Worm (Caenorhabditis elegans) whole organism, L1 larva: ENCODE results near the gene Y75B12B.10.

Experiments used
- C16A3.4 ChIP-seq: fragments of 150-350 bp; optimal IDR thresholded peaks from 2 replicates; lab custom pipeline; 2014; ENCODE audit warnings: missing biosample characterization, missing genetic modification characterization
- Y116A8C.19 ChIP-seq: sonication (generic microtip); optimal IDR thresholded peaks from 2 replicates; lab custom pipeline; 2016; ENCODE audit warnings: missing compliant biosample characterization, missing genetic modification characterization, borderline replicate concordance
- aha-1 ChIP-seq: fragments of 150-350 bp; optimal IDR thresholded peaks from 2 replicates; lab custom pipeline; 2014; ENCODE audit warnings: missing biosample characterization, missing genetic modification characterization
- alr-1 ChIP-seq: fragments of 200-800 bp; sonication (Bioruptor generic); optimal IDR thresholded peaks from 2 replicates; lab custom pipeline; 2018; ENCODE audit warnings: borderline replicate concordance, mild to moderate bottlenecking, missing genetic modification characterization, missing compliant biosample characterization
- aly-2 ChIP-seq: fragments of 150-350 bp; optimal IDR thresholded peaks from 2 replicates; lab custom pipeline; 2014; ENCODE audit warnings: missing biosample characterization, missing genetic modification characterization
- ama-1 ChIP-seq: fragments of 150-350 bp; optimal IDR thresholded peaks from 2 replicates; lab custom pipeline; 2014
- blmp-1 ChIP-seq: fragments of 150-350 bp; optimal IDR thresholded peaks from 2 replicates; lab custom pipeline; 2014; ENCODE audit warnings: missing biosample characterization, missing genetic modification characterization
- ceh-63 ChIP-seq: fragments of 200-800 bp; sonication (Bioruptor generic); optimal IDR thresholded peaks from 2 replicates; lab custom pipeline; 2018; ENCODE audit warnings: mild to moderate bottlenecking, missing genetic modification characterization, missing compliant biosample characterization
- ceh-8 ChIP-seq: fragments of 200-800 bp; sonication (Bioruptor generic); optimal IDR thresholded peaks from 2 replicates; lab custom pipeline; 2018; ENCODE audit warnings: mild to moderate bottlenecking, missing genetic modification characterization, moderate library complexity, missing compliant biosample characterization
- ceh-88 ChIP-seq: fragments of 200-800 bp; sonication (Bioruptor generic); IDR thresholded peaks from 2 replicates; pipeline ENCODE4 v1.3.6; 2022; ENCODE audit warnings: missing genetic modification characterization, missing compliant biosample characterization
- ces-1 ChIP-seq: fragments of 150-350 bp; optimal IDR thresholded peaks from 2 replicates; lab custom pipeline; 2014; ENCODE audit warnings: missing biosample characterization, missing genetic modification reagents, missing genetic modification characterization
- dpl-1 ChIP-seq, 3 experiments: fragments of 150-350 bp in 2 of 3; sonication (generic microtip) in 1 of 3; optimal IDR thresholded peaks; 2 replicates each; lab custom pipeline; 2014 to 2017; ENCODE audit warnings: missing biosample characterization in 3 of 3, missing genetic modification characterization in 3 of 3, missing genetic modification reagents in 3 of 3
- efl-1 ChIP-seq, 4 experiments: fragments of 150-350 bp; optimal IDR thresholded peaks in 3 of 4; peaks in 1 of 4; 1 replicate in 1 of 4; 2 replicates in 3 of 4; lab custom pipeline; 2014; ENCODE audit warnings: missing biosample characterization in 2 of 4, missing genetic modification characterization in 2 of 4, missing genetic modification reagents in 2 of 4
- efl-3 ChIP-seq: fragments of 200-800 bp; sonication (Bioruptor generic); optimal IDR thresholded peaks from 2 replicates; lab custom pipeline; 2018; ENCODE audit warnings: mild to moderate bottlenecking, missing genetic modification characterization, missing compliant biosample characterization
- egl-13 ChIP-seq: sonication (generic microtip); optimal IDR thresholded peaks from 2 replicates; lab custom pipeline; 2016; ENCODE audit warnings: missing genotype, missing genetic modification reagents, missing genetic modification characterization, missing compliant biosample characterization
- egl-27 ChIP-seq, 2 experiments: fragments of 150-350 bp in 1 of 2; sonication (generic microtip); optimal IDR thresholded peaks; 3 replicates each; lab custom pipeline; 2017 to 2018; ENCODE audit warnings: missing biosample characterization in 2 of 2, missing genetic modification characterization in 2 of 2, missing genetic modification reagents in 2 of 2
- elt-2 ChIP-seq: sonication (generic microtip); optimal IDR thresholded peaks from 2 replicates; lab custom pipeline; 2016; ENCODE audit warnings: missing genetic modification characterization, mild to moderate bottlenecking, inconsistent platforms, missing compliant biosample characterization, missing genetic modification reagents
- elt-3 ChIP-seq, 6 experiments: fragments of 150-350 bp in 1 of 6; sonication (generic microtip); optimal IDR thresholded peaks; 2 replicates each; lab custom pipeline; 2017 to 2018; ENCODE audit warnings: missing biosample characterization in 6 of 6, missing genetic modification characterization in 6 of 6, inconsistent platforms in 1 of 6
- ets-5 ChIP-seq: fragments of 200-800 bp; sonication (Bioruptor generic); IDR thresholded peaks from 2 replicates; pipeline ENCODE4 v1.3.6; 2022; ENCODE audit warnings: missing genetic modification characterization, missing compliant biosample characterization
- fkh-8 ChIP-seq: sonication (generic microtip); optimal IDR thresholded peaks from 2 replicates; lab custom pipeline; 2016; ENCODE audit warnings: mild to moderate bottlenecking, missing genetic modification characterization, missing compliant biosample characterization
- fos-1 ChIP-seq: fragments of 150-350 bp; optimal IDR thresholded peaks from 2 replicates; lab custom pipeline; 2014; ENCODE audit warnings: missing biosample characterization, missing genetic modification characterization
- hlh-17 ChIP-seq: fragments of 200-800 bp; sonication (Bioruptor generic); optimal IDR thresholded peaks from 2 replicates; lab custom pipeline; 2018; ENCODE audit warnings: missing genetic modification characterization, mild to moderate bottlenecking, missing compliant biosample characterization, moderate library complexity, borderline replicate concordance
- hlh-4 ChIP-seq: sonication (generic microtip); optimal IDR thresholded peaks from 2 replicates; lab custom pipeline; 2016; ENCODE audit warnings: mild to moderate bottlenecking, missing genetic modification characterization, missing compliant biosample characterization
- hpl-2 ChIP-seq: fragments of 150-350 bp; optimal IDR thresholded peaks from 2 replicates; lab custom pipeline; 2014; ENCODE audit warnings: missing biosample characterization, missing genetic modification reagents, missing genetic modification characterization
- isw-1 ChIP-seq: fragments of 200-800 bp; sonication (Bioruptor generic); IDR thresholded peaks from 2 replicates; pipeline ENCODE4 v1.3.6; 2022; ENCODE audit warnings: missing genetic modification characterization, missing compliant biosample characterization
- lin-15B ChIP-seq: fragments of 150-350 bp; sonication (generic microtip); optimal IDR thresholded peaks from 3 replicates; lab custom pipeline; 2014; ENCODE audit warnings: missing biosample characterization, missing genetic modification characterization
- lin-39 ChIP-seq: fragments of 150-350 bp; optimal IDR thresholded peaks from 2 replicates; lab custom pipeline; 2014; ENCODE audit warnings: missing biosample characterization, missing genetic modification reagents, missing genetic modification characterization
- mab-9 ChIP-seq: fragments of 200-800 bp; sonication (Bioruptor generic); IDR thresholded peaks from 2 replicates; pipeline ENCODE4 v1.3.6; 2022; ENCODE audit warnings: missing genetic modification reagents, missing genetic modification characterization, missing compliant biosample characterization
- mep-1 ChIP-seq: fragments of 150-350 bp; optimal IDR thresholded peaks from 2 replicates; lab custom pipeline; 2014; ENCODE audit warnings: missing biosample characterization, missing genetic modification characterization
- nhr-11 ChIP-seq: fragments of 150-350 bp; optimal IDR thresholded peaks from 2 replicates; lab custom pipeline; 2014; ENCODE audit warnings: missing biosample characterization, missing genetic modification characterization
- nhr-12 ChIP-seq: sonication (generic microtip); optimal IDR thresholded peaks from 2 replicates; lab custom pipeline; 2017; ENCODE audit warnings: missing biosample characterization, missing genetic modification characterization
- nhr-19 ChIP-seq: fragments of 200-800 bp; sonication (Bioruptor generic); conservative IDR thresholded peaks from 2 replicates; pipeline ENCODE4 v1.3.6; 2022; ENCODE audit warnings: missing genetic modification characterization, missing compliant biosample characterization
- nhr-20 ChIP-seq: sonication (generic microtip); optimal IDR thresholded peaks from 2 replicates; lab custom pipeline; 2016; ENCODE audit warnings: mild to moderate bottlenecking, missing genetic modification characterization, missing compliant biosample characterization
- nhr-237 ChIP-seq: fragments of 150-350 bp; optimal IDR thresholded peaks from 2 replicates; lab custom pipeline; 2014; ENCODE audit warnings: missing biosample characterization, missing genetic modification characterization
- nhr-28 ChIP-seq: fragments of 150-350 bp; optimal IDR thresholded peaks from 2 replicates; lab custom pipeline; 2014; ENCODE audit warnings: missing biosample characterization, missing genetic modification characterization
- nhr-77 ChIP-seq: fragments of 150-350 bp; optimal IDR thresholded peaks from 2 replicates; lab custom pipeline; 2014; ENCODE audit warnings: missing biosample characterization, missing genetic modification characterization
- nhr-85 ChIP-seq: sonication (generic microtip); peaks from one replicate; lab custom pipeline; 2016; ENCODE audit warnings: missing genetic modification characterization, inconsistent platforms, missing compliant biosample characterization
- nhr-90 ChIP-seq: sonication (generic microtip); optimal IDR thresholded peaks from 2 replicates; lab custom pipeline; 2016; ENCODE audit warnings: mild to moderate bottlenecking, missing genetic modification characterization, missing compliant biosample characterization; ENCODE audit not compliant: poor library complexity
- pax-3 ChIP-seq: fragments of 200-800 bp; sonication (Bioruptor generic); optimal IDR thresholded peaks from 2 replicates; lab custom pipeline; 2018; ENCODE audit warnings: mild to moderate bottlenecking, missing genetic modification characterization, moderate library complexity, missing compliant biosample characterization
- pqm-1 ChIP-seq: sonication (generic microtip); optimal IDR thresholded peaks from 3 replicates; lab custom pipeline; 2017; ENCODE audit warnings: missing biosample characterization, missing genetic modification characterization
- rnt-1 ChIP-seq: sonication (generic microtip); optimal IDR thresholded peaks from 2 replicates; lab custom pipeline; 2016; ENCODE audit warnings: mild to moderate bottlenecking, missing genetic modification characterization, moderate library complexity, missing compliant biosample characterization
- snpc-4 ChIP-seq: fragments of 150-350 bp; optimal IDR thresholded peaks from 2 replicates; lab custom pipeline; 2014; ENCODE audit warnings: missing biosample characterization, missing genetic modification characterization
- snu-23 ChIP-seq: sonication (generic microtip); optimal IDR thresholded peaks from 2 replicates; lab custom pipeline; 2016; ENCODE audit warnings: missing genetic modification characterization, missing compliant biosample characterization
- sup-37 ChIP-seq: fragments of 200-800 bp; sonication (Bioruptor generic); optimal IDR thresholded peaks from 2 replicates; lab custom pipeline; 2018; ENCODE audit warnings: mild to moderate bottlenecking, missing genetic modification characterization, missing compliant biosample characterization
- tbx-2 ChIP-seq: sonication (generic microtip); optimal IDR thresholded peaks from 2 replicates; lab custom pipeline; 2016; ENCODE audit warnings: missing genetic modification characterization, missing compliant biosample characterization
- unc-30 ChIP-seq: sonication (generic microtip); optimal IDR thresholded peaks from 2 replicates; lab custom pipeline; 2017; ENCODE audit warnings: missing biosample characterization, missing genetic modification characterization
- unc-62 ChIP-seq: fragments of 150-350 bp; optimal IDR thresholded peaks from 2 replicates; lab custom pipeline; 2014; ENCODE audit warnings: missing biosample characterization, missing genetic modification reagents, missing genetic modification characterization
- unc-86 ChIP-seq: sonication (generic microtip); optimal IDR thresholded peaks from 2 replicates; lab custom pipeline; 2016; ENCODE audit warnings: missing genetic modification characterization, missing compliant biosample characterization
- vab-15 ChIP-seq: sonication (generic microtip); optimal IDR thresholded peaks from 2 replicates; lab custom pipeline; 2017; ENCODE audit warnings: missing genotype, mild to moderate bottlenecking, missing genetic modification characterization, missing compliant biosample characterization
- xbp-1 ChIP-seq: sonication (generic microtip); optimal IDR thresholded peaks from 2 replicates; lab custom pipeline; 2016; ENCODE audit warnings: missing genetic modification characterization, missing compliant biosample characterization
- zag-1 ChIP-seq: fragments of 150-350 bp; optimal IDR thresholded peaks from 2 replicates; lab custom pipeline; 2014; ENCODE audit warnings: missing biosample characterization, missing genetic modification characterization
- zip-4 ChIP-seq: fragments of 200-800 bp; sonication (Bioruptor generic); optimal IDR thresholded peaks from 2 replicates; lab custom pipeline; 2018; ENCODE audit warnings: mild to moderate bottlenecking, missing genetic modification characterization, moderate library complexity, missing compliant biosample characterization
- ztf-11 ChIP-seq, 2 experiments: sonication (generic microtip); optimal IDR thresholded peaks; 2 replicates each; lab custom pipeline; 2016 to 2017; ENCODE audit warnings: missing genetic modification characterization in 2 of 2, missing biosample characterization in 1 of 2, missing compliant biosample characterization in 1 of 2

The Y75B12B.10 gene

ce11 chrV:15190903-15191302 is 9.0 kb upstream of the Y75B12B.10 start, which contains the start of gene Y75B12B.11 (continued):
- TF ChIP-seq nhr-90 (tag; lab: Kevin White, UChicago) (peak; percentile 75), hpl-2 (GFP tag; lab: Kevin White, UChicago) (peak; percentile 11), mep-1 (tag; lab: Kevin White, UChicago) (peak; percentile 79), snpc-4 (tag; lab: Kevin White, UChicago) (peak; percentile 56), zip-4 (GFP tag; lab: Kevin White, UChicago) (peak; percentile 29), ces-1 (no peak), unc-86 (tag; lab: Kevin White, UChicago) (peak; percentile 40), Y116A8C.19 (no peak), efl-1 (optimal IDR thresholded peaks at IDR 0.05; lab: Kevin White, UChicago) (peak; percentile 57 to 80), efl-1 (GFP tag; optimal IDR thresholded peaks at IDR 0.05 in 1 of 2; lab: Kevin White, UChicago) (peak; percentile 72 to 98), rnt-1 (tag; lab: Kevin White, UChicago) (peak; percentile 85), vab-15 (tag; lab: Kevin White, UChicago) (peak; percentile 20), nhr-19 (GFP tag; lab: Robert Waterston, UW) (peak; percentile 71), elt-3 (tag; optimal IDR thresholded peaks at IDR 0.05; lab: Kevin White, UChicago) (peak in 2 of 6 experiments; percentile 46 to 48), ceh-63 (GFP tag; lab: Kevin White, UChicago) (no peak), nhr-11 (no peak), nhr-77 (tag; lab: Kevin White, UChicago) (peak; percentile 45), isw-1 (GFP tag; lab: Robert Waterston, UW) (no peak), sup-37 (no peak), mab-9 (no peak), ama-1 (lab: Kevin White, UChicago) (peak; percentile 86), pqm-1 (no peak), ceh-88 (GFP tag; lab: Robert Waterston, UW) (no peak), lin-39 (tag; lab: Kevin White, UChicago) (no peak), aha-1 (tag; lab: Kevin White, UChicago) (no peak), nhr-12 (tag; lab: Kevin White, UChicago) (no peak), ztf-11 (tag; optimal IDR thresholded peaks at IDR 0.05; lab: Kevin White, UChicago) (peak in 1 of 2 experiments; percentile 33), nhr-237 (tag; lab: Kevin White, UChicago) (no peak), fos-1 (tag; lab: Kevin White, UChicago) (peak; percentile 16), aly-2 (no peak), alr-1 (tag; lab: Kevin White, UChicago) (no peak), unc-62 (GFP tag; lab: Kevin White, UChicago) (no peak), C16A3.4 (tag; lab: Kevin White, UChicago) (peak; percentile 69), snu-23 (GFP tag; lab: Kevin White, UChicago) (peak; percentile 78), efl-3 (GFP tag; lab: Kevin White, UChicago) (no peak), pax-3 (tag; lab: Kevin White, UChicago) (peak; percentile 86), xbp-1 (tag; lab: Kevin White, UChicago) (peak; percentile 57), nhr-20 (tag; lab: Kevin White, UChicago) (peak; percentile 79), elt-2 (tag; lab: Kevin White, UChicago) (peak; percentile 57), egl-13 (tag; lab: Kevin White, UChicago) (no peak), nhr-85 (peak; percentile 82), egl-27 (tag; optimal IDR thresholded peaks at IDR 0.05; lab: Kevin White, UChicago) (no peak), tbx-2 (peak; percentile 66), lin-15B (tag; lab: Kevin White, UChicago) (peak; percentile 49), blmp-1 (tag; lab: Kevin White, UChicago) (no peak), ets-5 (GFP tag; lab: Robert Waterston, UW) (no peak), hlh-4 (no peak), ceh-8 (GFP tag; lab: Kevin White, UChicago) (no peak), hlh-17 (GFP tag; lab: Kevin White, UChicago) (no peak), fkh-8 (tag; lab: Kevin White, UChicago) (peak; percentile 88), unc-30 (tag; lab: Kevin White, UChicago) (no peak), zag-1 (tag; lab: Kevin White, UChicago) (no peak), nhr-28 (tag; lab: Kevin White, UChicago) (no peak), dpl-1 (GFP tag; optimal IDR thresholded peaks at IDR 0.05; lab: Kevin White, UChicago) (peak; percentile 60 to 72 (median 70))
